Worm (Caenorhabditis elegans) whole organism, young adult: ENCODE results near the gene grk-1.

Source experiments
- B0019.2 ChIP-seq: fragments of 200-800 bp; sonication (Bioruptor generic); conservative IDR thresholded peaks from 2 replicates; pipeline ENCODE4 v1.3.6; 2022; ENCODE audit warnings: missing genetic modification reagents, missing genetic modification characterization, missing compliant biosample characterization
- D2030.7 ChIP-seq: fragments of 200-800 bp; sonication (Bioruptor generic); IDR thresholded peaks from 2 replicates; pipeline ENCODE4 v1.3.6; 2022; ENCODE audit warnings: missing genetic modification reagents, missing genetic modification characterization, missing compliant biosample characterization
- F33H1.4 ChIP-seq: fragments of 200-800 bp; sonication (Bioruptor generic); IDR thresholded peaks from 2 replicates; pipeline ENCODE4 v1.3.6; 2022; ENCODE audit warnings: missing genetic modification reagents, missing genetic modification characterization, missing compliant biosample characterization
- F57A8.1 ChIP-seq: fragments of 200-800 bp; sonication (Bioruptor generic); optimal IDR thresholded peaks from 2 replicates; lab custom pipeline; 2018; ENCODE audit warnings: mild to moderate bottlenecking, missing genetic modification characterization, moderate library complexity, missing compliant biosample characterization
- F57C9.4 ChIP-seq: sonication (generic microtip); optimal IDR thresholded peaks from 2 replicates; lab custom pipeline; 2017; ENCODE audit warnings: mild to moderate bottlenecking, missing genetic modification characterization, missing compliant biosample characterization
- K12H6.12 ChIP-seq: fragments of 200-800 bp; sonication (Bioruptor generic); optimal IDR thresholded peaks from 2 replicates; lab custom pipeline; 2018; ENCODE audit warnings: mild to moderate bottlenecking, missing genetic modification characterization, missing compliant biosample characterization
- Y53F4B.3 ChIP-seq: fragments of 200-800 bp; sonication (Bioruptor generic); IDR thresholded peaks from 2 replicates; pipeline ENCODE4 v1.3.6; 2022; ENCODE audit warnings: missing genetic modification reagents, missing genetic modification characterization, missing compliant biosample characterization
- athp-1 ChIP-seq: sonication (generic microtip); optimal IDR thresholded peaks from 2 replicates; lab custom pipeline; 2017; ENCODE audit warnings: mild to moderate bottlenecking, missing genetic modification characterization, missing compliant biosample characterization
- attf-5 ChIP-seq: fragments of 200-800 bp; sonication (Bioruptor generic); optimal IDR thresholded peaks from 2 replicates; lab custom pipeline; 2018; ENCODE audit warnings: mild to moderate bottlenecking, missing genetic modification characterization, missing compliant biosample characterization
- cebp-2 ChIP-seq: fragments of 200-800 bp; sonication (Bioruptor generic); IDR thresholded peaks from 2 replicates; pipeline ENCODE4 v1.3.6; 2022; ENCODE audit warnings: missing genetic modification characterization, missing compliant biosample characterization
- ceh-100 ChIP-seq: fragments of 200-800 bp; sonication (Bioruptor generic); IDR thresholded peaks from 2 replicates; pipeline ENCODE4 v1.3.6; 2022; ENCODE audit warnings: missing genetic modification reagents, missing genetic modification characterization, missing compliant biosample characterization
- ceh-91 ChIP-seq: fragments of 200-800 bp; sonication (Bioruptor generic); IDR thresholded peaks from 2 replicates; pipeline ENCODE4 v1.3.6; 2022; ENCODE audit warnings: missing genetic modification reagents, missing genetic modification characterization, missing compliant biosample characterization
- dpff-1 ChIP-seq: sonication (generic microtip); optimal IDR thresholded peaks from 2 replicates; lab custom pipeline; 2017; ENCODE audit warnings: mild to moderate bottlenecking, missing genetic modification characterization, missing compliant biosample characterization
- gei-17 ChIP-seq: fragments of 200-800 bp; sonication (Bioruptor generic); optimal IDR thresholded peaks from 2 replicates; lab custom pipeline; 2018; ENCODE audit warnings: mild to moderate bottlenecking, missing genetic modification characterization, missing compliant biosample characterization
- hlh-26 ChIP-seq: fragments of 200-800 bp; sonication (Bioruptor generic); conservative IDR thresholded peaks from 2 replicates; pipeline ENCODE4 v1.3.6; 2022; ENCODE audit warnings: missing genetic modification reagents, missing genetic modification characterization, missing compliant biosample characterization
- hmg-1.2 ChIP-seq: fragments of 200-800 bp; sonication (Bioruptor generic); IDR thresholded peaks from 2 replicates; pipeline ENCODE4 v1.3.6; 2022; ENCODE audit warnings: missing genetic modification reagents, missing genetic modification characterization, missing compliant biosample characterization
- lag-1 ChIP-seq: fragments of 200-800 bp; sonication (Bioruptor generic); IDR thresholded peaks from 2 replicates; pipeline ENCODE4 v1.3.6; 2022; ENCODE audit warnings: missing genetic modification reagents, missing genetic modification characterization, missing compliant biosample characterization
- let-607 ChIP-seq, 2 experiments: fragments of 200-800 bp in 1 of 2; sonication (Bioruptor generic) in 1 of 2; sonication (generic microtip) in 1 of 2; optimal IDR thresholded peaks; 2 replicates each; lab custom pipeline; 2016 to 2018; ENCODE audit warnings: mild to moderate bottlenecking in 2 of 2, missing compliant biosample characterization in 2 of 2, missing genetic modification characterization in 2 of 2, moderate library complexity in 2 of 2, missing genotype in 1 of 2
- lin-40 ChIP-seq: sonication (generic microtip); optimal IDR thresholded peaks from 2 replicates; lab custom pipeline; 2016; ENCODE audit warnings: missing genetic modification characterization, mild to moderate bottlenecking, missing compliant biosample characterization, missing genotype, missing genetic modification reagents
- lir-1 ChIP-seq: fragments of 200-800 bp; sonication (Bioruptor generic); conservative IDR thresholded peaks from 2 replicates; pipeline ENCODE4 v1.3.6; 2022; ENCODE audit warnings: missing genetic modification reagents, missing genetic modification characterization, missing compliant biosample characterization
- lsy-27 ChIP-seq: sonication (generic microtip); optimal IDR thresholded peaks from 2 replicates; lab custom pipeline; 2017; ENCODE audit warnings: missing genetic modification characterization, mild to moderate bottlenecking, missing compliant biosample characterization, antibody characterized with exemption, missing genotype, borderline replicate concordance; ENCODE audit not compliant: insufficient read depth
- mel-28 ChIP-seq: sonication (generic microtip); optimal IDR thresholded peaks from 2 replicates; lab custom pipeline; 2016; ENCODE audit warnings: borderline replicate concordance, mild to moderate bottlenecking, missing genetic modification characterization, missing compliant biosample characterization
- nhr-27 ChIP-seq: fragments of 200-800 bp; sonication (Bioruptor generic); optimal IDR thresholded peaks from 2 replicates; lab custom pipeline; 2018; ENCODE audit warnings: mild to moderate bottlenecking, missing genetic modification characterization, moderate library complexity, missing compliant biosample characterization
- nhr-80 ChIP-seq: sonication (generic microtip); optimal IDR thresholded peaks from 2 replicates; lab custom pipeline; 2016; ENCODE audit warnings: missing genetic modification characterization, missing compliant biosample characterization
- pbrm-1 ChIP-seq: fragments of 200-800 bp; sonication (Bioruptor generic); IDR thresholded peaks from 2 replicates; pipeline ENCODE4 v1.3.6; 2022; ENCODE audit warnings: missing genetic modification reagents, missing genetic modification characterization, missing compliant biosample characterization
- repo-1 ChIP-seq: sonication (generic microtip); optimal IDR thresholded peaks from 2 replicates; lab custom pipeline; 2017; ENCODE audit warnings: mild to moderate bottlenecking, missing genetic modification characterization, missing compliant biosample characterization
- sea-2 ChIP-seq: fragments of 200-800 bp; sonication (Bioruptor generic); IDR thresholded peaks from 2 replicates; pipeline ENCODE4 v1.3.6; 2022; ENCODE audit warnings: missing genetic modification characterization, missing compliant biosample characterization
- snpc-4 ChIP-seq, 5 experiments: fragments of 150-350 bp in 1 of 5; sonication (generic microtip) in 4 of 5; optimal IDR thresholded peaks; 2 replicates each; lab custom pipeline; 2014 to 2018; ENCODE audit warnings: missing genetic modification characterization in 5 of 5, missing biosample characterization in 3 of 5, antibody characterized with exemption in 2 of 5, mild to moderate bottlenecking in 2 of 5, missing compliant biosample characterization in 2 of 5, missing genotype in 2 of 5, moderate library complexity in 2 of 5, missing genetic modification reagents in 1 of 5
- sptf-2 ChIP-seq: fragments of 200-800 bp; sonication (Bioruptor generic); optimal IDR thresholded peaks from 2 replicates; lab custom pipeline; 2018; ENCODE audit warnings: mild to moderate bottlenecking, missing genetic modification characterization, missing compliant biosample characterization
- tlf-1 ChIP-seq: fragments of 200-800 bp; sonication (Bioruptor generic); optimal IDR thresholded peaks from 2 replicates; lab custom pipeline; 2018; ENCODE audit warnings: mild to moderate bottlenecking, missing genetic modification characterization, missing compliant biosample characterization
- unc-130 ChIP-seq: sonication (generic microtip); optimal IDR thresholded peaks from 2 replicates; lab custom pipeline; 2016; ENCODE audit warnings: missing genetic modification reagents, missing genetic modification characterization, missing compliant biosample characterization
- unc-62 ChIP-seq: fragments of 150-350 bp; optimal IDR thresholded peaks from 2 replicates; lab custom pipeline; 2014; ENCODE audit warnings: missing biosample characterization, missing genetic modification reagents, missing genetic modification characterization
- xnd-1 ChIP-seq: sonication (generic microtip); optimal IDR thresholded peaks from 2 replicates; lab custom pipeline; 2016; ENCODE audit warnings: missing genotype, missing genetic modification reagents, missing genetic modification characterization, missing compliant biosample characterization
- zim-3 ChIP-seq: sonication (generic microtip); optimal IDR thresholded peaks from 2 replicates; lab custom pipeline; 2017; ENCODE audit warnings: mild to moderate bottlenecking, missing genetic modification characterization, moderate library complexity, missing compliant biosample characterization
- ztf-26 ChIP-seq: sonication (generic microtip); optimal IDR thresholded peaks from 2 replicates; lab custom pipeline; 2017; ENCODE audit warnings: missing genetic modification characterization, missing compliant biosample characterization
- ztf-3 ChIP-seq: fragments of 200-800 bp; sonication (Bioruptor generic); optimal IDR thresholded peaks from 2 replicates; lab custom pipeline; 2018; ENCODE audit warnings: mild to moderate bottlenecking, missing genetic modification characterization, missing compliant biosample characterization
- ztf-6 ChIP-seq: fragments of 200-800 bp; sonication (Bioruptor generic); IDR thresholded peaks from 2 replicates; pipeline ENCODE4 v1.3.6; 2022; ENCODE audit warnings: missing genetic modification reagents, missing genetic modification characterization, missing compliant biosample characterization

grk-1 gene

DNA sequence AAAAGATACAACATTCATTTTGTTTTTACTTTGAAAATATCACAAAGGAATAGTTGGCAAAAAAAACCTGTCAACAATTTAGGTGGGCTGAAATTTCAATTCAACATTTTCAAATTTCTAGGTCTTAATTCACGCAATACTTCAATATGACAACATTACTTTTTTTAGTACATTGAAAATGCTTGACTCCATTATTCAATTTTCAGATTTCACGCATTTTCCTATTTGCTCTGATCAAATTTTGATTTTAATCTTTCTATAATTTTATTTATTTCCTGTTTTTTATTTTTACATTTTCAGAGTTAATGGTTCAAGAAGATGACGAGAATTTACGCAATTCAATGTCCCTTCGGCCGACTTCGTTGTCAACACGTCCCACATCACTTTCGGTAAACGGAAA is 28.5 kb upstream of the grk-1 start, which contains the start of gene mkk-4:
Gene mkk-4, plus strand, starts transcription at position 301 of the 400 bp plus-strand sequence.
- TF ChIP-seq let-607 (tag; optimal IDR thresholded peaks at IDR 0.05; lab: Kevin White, UChicago) (no peak), ceh-100 (GFP tag; lab: Robert Waterston, UW) (no peak), hlh-26 (no peak), tlf-1 (GFP tag; lab: Kevin White, UChicago) (no peak), zim-3 (tag; lab: Kevin White, UChicago) (no peak), F57C9.4 (tag; lab: Kevin White, UChicago) (no peak), snpc-4 (GFP tag; optimal IDR thresholded peaks at IDR 0.05; lab: Kevin White, UChicago) (no peak), snpc-4 (tag; optimal IDR thresholded peaks at IDR 0.05; lab: Kevin White, UChicago) (no peak), D2030.7 (GFP tag; lab: Robert Waterston, UW) (no peak), ztf-6 (GFP tag; lab: Robert Waterston, UW) (no peak), lsy-27 (no peak), mel-28 (tag; lab: Kevin White, UChicago) (no peak), lag-1 (GFP tag; lab: Robert Waterston, UW) (no peak), F57A8.1 (no peak)

- TF ChIP-seq B0019.2 (no peak), sptf-2 (no peak), athp-1 (no peak), dpff-1 (tag; lab: Kevin White, UChicago) (no peak), hmg-1.2 (GFP tag; lab: Robert Waterston, UW) (no peak), lin-40 (tag; lab: Kevin White, UChicago) (peak; percentile 35), ceh-100 (GFP tag; lab: Robert Waterston, UW) (no peak), pbrm-1 (GFP tag; lab: Robert Waterston, UW) (no peak), repo-1 (tag; lab: Kevin White, UChicago) (no peak), nhr-27 (no peak), tlf-1 (GFP tag; lab: Kevin White, UChicago) (no peak), gei-17 (GFP tag; lab: Kevin White, UChicago) (no peak), nhr-80 (peak; percentile 25), unc-130 (no peak), F33H1.4 (GFP tag; lab: Robert Waterston, UW) (no peak), ztf-6 (GFP tag; lab: Robert Waterston, UW) (no peak), attf-5 (GFP tag; lab: Kevin White, UChicago) (no peak), Y53F4B.3 (GFP tag; lab: Robert Waterston, UW) (no peak), cebp-2 (no peak), unc-62 (GFP tag; lab: Kevin White, UChicago) (no peak), K12H6.12 (tag; lab: Kevin White, UChicago) (peak; percentile 37), lag-1 (GFP tag; lab: Robert Waterston, UW) (no peak), ceh-91 (GFP tag; lab: Robert Waterston, UW) (no peak), sea-2 (GFP tag; lab: Robert Waterston, UW) (no peak), ztf-26 (no peak), lir-1 (no peak)
Observed at ce11 chrX:10026347-10026746, 27.3 kb upstream of the grk-1 start.

ce11 chrX:10022016-10022415 is 23.0 kb upstream of the grk-1 start, which contains the start of gene F42G10.1:
F42G10.1 (minus strand) TSS chrX:10022166.
- TF ChIP-seq ztf-3 (GFP tag; lab: Kevin White, UChicago) (no peak), xnd-1 (no peak)
